Worm (Caenorhabditis elegans) whole organism, young adult: ENCODE measurements around the gene igcm-4.

Experiments used
- Y67H2A.10 ChIP-seq: fragments of 200-800 bp; sonication (Bioruptor generic); conservative IDR thresholded peaks from 2 replicates; pipeline ENCODE4 v1.3.6; 2022; ENCODE audit warnings: missing genetic modification reagents, missing genetic modification characterization, missing compliant biosample characterization
- athp-1 ChIP-seq: sonication (generic microtip); optimal IDR thresholded peaks from 2 replicates; lab custom pipeline; 2017; ENCODE audit warnings: mild to moderate bottlenecking, missing genetic modification characterization, missing compliant biosample characterization
- ceh-27 ChIP-seq: fragments of 200-800 bp; sonication (Bioruptor generic); optimal IDR thresholded peaks from 2 replicates; lab custom pipeline; 2018; ENCODE audit warnings: mild to moderate bottlenecking, missing genetic modification characterization, moderate library complexity, missing compliant biosample characterization
- ceh-79 ChIP-seq: sonication (generic microtip); optimal IDR thresholded peaks from 2 replicates; lab custom pipeline; 2017; ENCODE audit warnings: mild to moderate bottlenecking, missing genetic modification characterization, missing compliant biosample characterization
- dpff-1 ChIP-seq: sonication (generic microtip); optimal IDR thresholded peaks from 2 replicates; lab custom pipeline; 2017; ENCODE audit warnings: mild to moderate bottlenecking, missing genetic modification characterization, missing compliant biosample characterization
- efl-1 ChIP-seq: fragments of 150-350 bp; optimal IDR thresholded peaks from 2 replicates; lab custom pipeline; 2014; ENCODE audit warnings: missing biosample characterization, missing genetic modification reagents, missing genetic modification characterization
- lin-35 ChIP-seq, 3 experiments: fragments of 150-350 bp in 2 of 3; sonication (generic microtip) in 1 of 3; optimal IDR thresholded peaks; 2 replicates each; lab custom pipeline; 2014 to 2018; ENCODE audit warnings: missing biosample characterization in 3 of 3, missing genetic modification characterization in 3 of 3, missing genetic modification reagents in 3 of 3
- madf-6 ChIP-seq: fragments of 200-800 bp; sonication (Bioruptor generic); IDR thresholded peaks from 2 replicates; pipeline ENCODE4 v1.3.6; 2022; ENCODE audit warnings: missing genetic modification reagents, missing genetic modification characterization, missing compliant biosample characterization
- madf-8 ChIP-seq: fragments of 200-800 bp; sonication (Bioruptor generic); conservative IDR thresholded peaks from 2 replicates; pipeline ENCODE4 v1.3.6; 2022; ENCODE audit warnings: missing genetic modification reagents, missing genetic modification characterization, missing compliant biosample characterization
- tbp1 ChIP-seq: fragments of 200-800 bp; sonication (Bioruptor generic); optimal IDR thresholded peaks from 2 replicates; lab custom pipeline; 2018; ENCODE audit warnings: mild to moderate bottlenecking, missing genetic modification characterization, missing compliant biosample characterization
- tbx-9 ChIP-seq: sonication (generic microtip); optimal IDR thresholded peaks from 2 replicates; lab custom pipeline; 2016; ENCODE audit warnings: borderline replicate concordance, missing genetic modification characterization, inconsistent platforms, missing compliant biosample characterization
- unc-62 ChIP-seq: fragments of 150-350 bp; optimal IDR thresholded peaks from 2 replicates; lab custom pipeline; 2014; ENCODE audit warnings: missing biosample characterization, missing genetic modification reagents, missing genetic modification characterization
- ztf-28 ChIP-seq: fragments of 200-800 bp; sonication (Bioruptor generic); IDR thresholded peaks from 2 replicates; pipeline ENCODE4 v1.3.6; 2022; ENCODE audit warnings: missing genetic modification reagents, missing genetic modification characterization, missing compliant biosample characterization

DNA sequence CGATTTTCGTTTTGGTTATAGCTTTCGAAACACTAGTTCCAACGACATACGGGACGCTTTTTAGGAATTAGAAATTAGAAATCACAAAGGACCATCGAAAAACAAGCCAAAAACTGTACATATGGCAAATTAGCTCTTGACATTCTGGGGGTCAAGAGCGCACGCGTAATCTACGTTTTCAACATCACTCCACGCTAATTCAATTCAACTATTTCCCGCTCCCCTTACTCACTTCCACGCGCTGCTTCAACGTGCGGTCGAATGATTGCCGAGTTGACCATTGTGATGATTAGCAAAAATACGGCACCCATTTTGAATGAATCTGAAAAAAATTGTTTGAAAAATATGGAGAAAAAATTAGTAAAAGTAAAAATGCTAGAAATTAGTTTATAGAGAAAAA is 557 bp downstream of the igcm-4 start:
- TF ChIP-seq Y67H2A.10, result no peak
- TF ChIP-seq madf-8 (GFP tag; lab: Robert Waterston, UW), result no peak
- no peak for TF ChIP-seq ceh-79 (tag; lab: Kevin White, UChicago)
- TF ChIP-seq lin-35 (GFP tag; optimal IDR thresholded peaks at IDR 0.05; lab: Kevin White, UChicago), result no peak
- TF ChIP-seq efl-1, result no peak
- TF ChIP-seq unc-62, result no peak
- no peak for TF ChIP-seq madf-6 (GFP tag; lab: Robert Waterston, UW)
- no peak for TF ChIP-seq tbx-9 (tag; lab: Kevin White, UChicago)
- no peak for TF ChIP-seq tbp1
- no peak for TF ChIP-seq ztf-28 (GFP tag; lab: Robert Waterston, UW)
- TF ChIP-seq dpff-1 (tag; lab: Kevin White, UChicago), result no peak
- TF ChIP-seq ceh-27 (GFP tag; lab: Kevin White, UChicago), result no peak
- TF ChIP-seq athp-1 (tag; lab: Kevin White, UChicago), result no peak
